Fruit fly (Drosophila melanogaster) Kc167 (cell line): ENCODE measurements around the gene Ac76E.

ENCODE experiments used
- h ChIP-seq: fragments of >200 bp; optimal IDR thresholded peaks from 3 replicates; lab custom pipeline; 2018; ENCODE audit warnings: missing external identifiers
- psq ChIP-seq: fragments of >200 bp; optimal IDR thresholded peaks from 2 replicates; lab custom pipeline; 2017; ENCODE audit warnings: missing external identifiers

DNA sequence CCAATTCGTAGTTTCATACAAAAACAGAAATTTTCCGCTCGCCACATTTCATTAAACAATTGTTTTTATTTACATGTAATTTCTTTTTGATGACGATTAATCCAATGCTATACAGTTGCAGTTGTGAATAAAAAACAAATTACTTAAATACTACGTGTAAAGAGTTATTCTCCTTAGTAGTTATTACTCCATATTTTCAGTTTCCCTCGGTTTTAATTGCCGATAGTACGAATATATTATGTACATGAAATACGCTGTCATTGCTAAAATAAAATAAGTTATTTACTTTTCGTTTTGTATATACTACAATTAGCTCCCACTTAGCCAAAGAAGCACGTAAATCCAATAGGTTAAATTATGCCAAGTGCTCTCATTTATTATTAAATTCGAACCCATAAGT, 14.5 kb downstream of the Ac76E start, which contains the start of gene CG42655:
- no peak for TF ChIP-seq psq
- TF ChIP-seq h (lab: Kevin White, UChicago) = no peak
